Fruit fly (Drosophila melanogaster) whole organism, embryonic: ENCODE measurements around the gene CG6106.
A peak's percentile ranks its signal among the peaks of the same experiment; 100 is the strongest.

Experiments used
- Ada2b ChIP-seq: fragments of 200-800 bp; sonication (Bioruptor generic); IDR thresholded peaks from 2 replicates; pipeline ENCODE4 v1.3.6; 2022; ENCODE audit warnings: missing biosample characterization, missing genetic modification characterization
- Adf1 ChIP-seq: fragments of 200-800 bp; sonication (Bioruptor generic); IDR thresholded peaks from 2 replicates; pipeline ENCODE4 v1.3.6; 2022; ENCODE audit warnings: missing biosample characterization, missing genetic modification characterization
- Antp ChIP-seq: fragments of 200-800 bp; sonication (Bioruptor generic); optimal IDR thresholded peaks from 3 replicates; lab custom pipeline; 2016; ENCODE audit warnings: missing biosample characterization, missing genetic modification characterization
- Atf6 ChIP-seq: fragments of 200-800 bp; sonication (Bioruptor generic); IDR thresholded peaks from 2 replicates; pipeline ENCODE4 v1.3.6; 2022; ENCODE audit warnings: missing biosample characterization, missing genetic modification characterization
- Bgb ChIP-seq: fragments of 200-800 bp; sonication (Bioruptor generic); IDR thresholded peaks from 2 replicates; pipeline ENCODE4 v1.3.6; 2022; ENCODE audit warnings: missing biosample characterization, missing genetic modification characterization; ENCODE audit not compliant: partially characterized antibody
- CG11085 ChIP-seq: fragments of 200-800 bp; sonication (Bioruptor generic); IDR thresholded peaks from 2 replicates; pipeline ENCODE4 v1.3.6; 2022; ENCODE audit warnings: missing biosample characterization, missing genetic modification characterization
- CG12744 ChIP-seq: fragments of 200-800 bp; sonication (Bioruptor generic); optimal IDR thresholded peaks from 2 replicates; lab custom pipeline; 2016; ENCODE audit warnings: missing biosample characterization, missing genetic modification characterization
- CG14965 ChIP-seq: fragments of 200-800 bp; sonication (Bioruptor generic); optimal IDR thresholded peaks from 2 replicates; lab custom pipeline; 2016; ENCODE audit warnings: missing biosample characterization, missing genetic modification characterization, borderline replicate concordance
- CG15073 ChIP-seq: fragments of 200-800 bp; sonication (Bioruptor generic); optimal IDR thresholded peaks from 2 replicates; lab custom pipeline; 2016; ENCODE audit warnings: missing biosample characterization, missing genetic modification characterization
- CG15514 ChIP-seq: fragments of 200-800 bp; sonication (Bioruptor generic); optimal IDR thresholded peaks from 3 replicates; lab custom pipeline; 2017; ENCODE audit warnings: missing biosample characterization, missing genetic modification characterization, mild to moderate bottlenecking, moderate library complexity, missing genetic modification reagents
- CG1603 ChIP-seq: fragments of 200-800 bp; sonication (Bioruptor generic); optimal IDR thresholded peaks from 2 replicates; lab custom pipeline; 2019; ENCODE audit warnings: missing biosample characterization, mild to moderate bottlenecking, missing genetic modification characterization, moderate library complexity
- CG17361 ChIP-seq: fragments of 200-800 bp; sonication (Bioruptor generic); IDR thresholded peaks from 3 replicates; pipeline ENCODE4 v1.3.6; 2022; ENCODE audit warnings: missing biosample characterization, missing genetic modification characterization
- CG2120 ChIP-seq: fragments of 200-800 bp; sonication (Bioruptor generic); optimal IDR thresholded peaks from 3 replicates; lab custom pipeline; 2016; ENCODE audit warnings: missing biosample characterization, missing genetic modification characterization
- CG2199 ChIP-seq: fragments of 200-800 bp; sonication (Bioruptor generic); IDR thresholded peaks from 3 replicates; pipeline ENCODE4 v1.3.6; 2022; ENCODE audit warnings: missing biosample characterization, missing genetic modification characterization
- CG30403 ChIP-seq: fragments of 200-800 bp; sonication (Bioruptor generic); optimal IDR thresholded peaks from 3 replicates; lab custom pipeline; 2016; ENCODE audit warnings: missing biosample characterization, missing genetic modification characterization
- CG3995 ChIP-seq: fragments of 200-800 bp; sonication (Bioruptor generic); optimal IDR thresholded peaks from 3 replicates; lab custom pipeline; 2016; ENCODE audit warnings: missing biosample characterization, missing genetic modification characterization
- CG42726 ChIP-seq: fragments of 200-800 bp; sonication (Bioruptor generic); IDR thresholded peaks from 2 replicates; pipeline ENCODE4 v1.3.6; 2022; ENCODE audit warnings: missing biosample characterization, missing genetic modification characterization; ENCODE audit not compliant: partially characterized antibody
- CG4424 ChIP-seq: fragments of 200-800 bp; sonication (Bioruptor generic); optimal IDR thresholded peaks from 3 replicates; lab custom pipeline; 2016; ENCODE audit warnings: missing biosample characterization, missing genetic modification characterization
- CG4730 ChIP-seq: fragments of 200-800 bp; sonication (Bioruptor generic); IDR thresholded peaks from 2 replicates; pipeline ENCODE4 v1.3.6; 2022; ENCODE audit warnings: missing biosample characterization, missing genetic modification characterization
- CG8765 ChIP-seq: fragments of 200-800 bp; sonication (Bioruptor generic); IDR thresholded peaks from 2 replicates; pipeline ENCODE4 v1.3.6; 2022; ENCODE audit warnings: missing biosample characterization, missing genetic modification characterization
- CTCF ChIP-seq: fragments of 200-800 bp; sonication (Bioruptor generic); optimal IDR thresholded peaks from 2 replicates; lab custom pipeline; 2017; ENCODE audit warnings: missing biosample characterization, mild to moderate bottlenecking, missing genetic modification characterization, moderate library complexity
- Deaf1 ChIP-seq: fragments of 200-800 bp; optimal IDR thresholded peaks from 3 replicates; lab custom pipeline; 2019; ENCODE audit warnings: missing biosample characterization, mild to moderate bottlenecking, missing genetic modification characterization, moderate library complexity
- E2f2 ChIP-seq: fragments of 200-800 bp; sonication (Bioruptor generic); IDR thresholded peaks from 2 replicates; pipeline ENCODE4 v1.3.6; 2022; ENCODE audit warnings: missing biosample characterization, missing genetic modification characterization
- Gug ChIP-seq: fragments of 200-800 bp; sonication (Bioruptor generic); IDR thresholded peaks from 4 replicates; pipeline ENCODE4 v1.3.6; 2022; ENCODE audit warnings: missing biosample characterization, missing genetic modification characterization
- HmgZ ChIP-seq: fragments of 200-800 bp; sonication (Bioruptor generic); optimal IDR thresholded peaks from 2 replicates; lab custom pipeline; 2018; ENCODE audit warnings: missing biosample characterization, mild to moderate bottlenecking, missing genetic modification characterization
- Hmr ChIP-seq: fragments of 200-800 bp; sonication (Bioruptor generic); optimal IDR thresholded peaks from 3 replicates; lab custom pipeline; 2017; ENCODE audit warnings: mild to moderate bottlenecking, missing biosample characterization, missing genetic modification reagents, missing genetic modification characterization
- Hr51 ChIP-seq, 2 experiments: fragments of 200-800 bp; sonication (Bioruptor generic); optimal IDR thresholded peaks; 2 replicates in 1 of 2; 3 replicates in 1 of 2; lab custom pipeline; 2016 to 2018; ENCODE audit warnings: missing biosample characterization in 2 of 2, missing genetic modification characterization in 2 of 2, mild to moderate bottlenecking in 1 of 2, moderate library complexity in 1 of 2
- Hr78 ChIP-seq, 2 experiments: fragments of 200-800 bp in 1 of 2; fragments of >200 bp in 1 of 2; sonication (Bioruptor generic) in 1 of 2; optimal IDR thresholded peaks; 2 replicates each; lab custom pipeline; 2017 to 2019; ENCODE audit warnings: missing biosample characterization in 2 of 2, missing genetic modification characterization in 2 of 2, mild to moderate bottlenecking in 1 of 2, moderate library complexity in 1 of 2
- Hsf ChIP-seq: fragments of 200-800 bp; sonication (Bioruptor generic); optimal IDR thresholded peaks from 3 replicates; lab custom pipeline; 2016; ENCODE audit warnings: missing biosample characterization, missing genetic modification characterization
- Jarid2 ChIP-seq: fragments of 200-800 bp; sonication (Bioruptor generic); optimal IDR thresholded peaks from 3 replicates; lab custom pipeline; 2017; ENCODE audit warnings: mild to moderate bottlenecking, missing biosample characterization, missing genetic modification reagents, missing genetic modification characterization
- MBD-R2 ChIP-seq: fragments of 200-800 bp; sonication (Bioruptor generic); IDR thresholded peaks from 2 replicates; pipeline ENCODE4 v1.3.6; 2022; ENCODE audit warnings: missing biosample characterization, missing genetic modification characterization
- Med ChIP-seq: fragments of 200-800 bp; sonication (Bioruptor generic); peaks from one replicate; lab custom pipeline; 2016; ENCODE audit warnings: missing biosample characterization, missing genetic modification characterization, mild to moderate bottlenecking, inconsistent platforms, moderate library complexity
- Myb ChIP-seq: fragments of 200-800 bp; sonication (Bioruptor generic); optimal IDR thresholded peaks from 2 replicates; lab custom pipeline; 2016; ENCODE audit warnings: missing biosample characterization, missing genetic modification characterization
- Nf-YB ChIP-seq: fragments of 200-800 bp; sonication (Bioruptor generic); optimal IDR thresholded peaks from 3 replicates; lab custom pipeline; 2019; ENCODE audit warnings: missing biosample characterization, mild to moderate bottlenecking, missing genetic modification characterization, moderate library complexity
- Pdp1 ChIP-seq, 2 experiments: fragments of 200-800 bp; sonication (Bioruptor generic); optimal IDR thresholded peaks; 3 replicates each; lab custom pipeline; 2016; ENCODE audit warnings: missing biosample characterization in 2 of 2, missing genetic modification characterization in 2 of 2, mild to moderate bottlenecking in 1 of 2, moderate library complexity in 1 of 2
- Rfx ChIP-seq: fragments of 200-800 bp; sonication (Bioruptor generic); IDR thresholded peaks from 2 replicates; pipeline ENCODE4 v1.3.6; 2022; ENCODE audit warnings: missing biosample characterization, missing genetic modification characterization
- Vsx1 ChIP-seq: fragments of 200-800 bp; sonication (Bioruptor generic); optimal IDR thresholded peaks from 2 replicates; lab custom pipeline; 2017; ENCODE audit warnings: missing biosample characterization, mild to moderate bottlenecking, missing genetic modification characterization, missing genetic modification reagents
- Xbp1 ChIP-seq: fragments of 200-800 bp; sonication (Bioruptor generic); optimal IDR thresholded peaks from 3 replicates; lab custom pipeline; 2016; ENCODE audit warnings: missing biosample characterization, mild to moderate bottlenecking, missing genetic modification characterization
- Xrp1 ChIP-seq: fragments of 200-800 bp; sonication (Bioruptor generic); IDR thresholded peaks from 2 replicates; pipeline ENCODE4 v1.3.6; 2022; ENCODE audit warnings: missing biosample characterization, missing genetic modification characterization
- dpn ChIP-seq, 2 experiments: fragments of 200-800 bp; sonication (Bioruptor generic); optimal IDR thresholded peaks; 3 replicates each; lab custom pipeline; 2016; ENCODE audit warnings: missing biosample characterization in 2 of 2, missing genetic modification characterization in 2 of 2
- gem ChIP-seq: fragments of 200-800 bp; sonication (Bioruptor generic); optimal IDR thresholded peaks from 2 replicates; lab custom pipeline; 2019; ENCODE audit warnings: missing biosample characterization, mild to moderate bottlenecking, missing genetic modification characterization, moderate library complexity
- gfzf ChIP-seq: fragments of 200-800 bp; sonication (Bioruptor generic); optimal IDR thresholded peaks from 2 replicates; lab custom pipeline; 2016; ENCODE audit warnings: missing biosample characterization, mild to moderate bottlenecking, missing genetic modification characterization, moderate library complexity
- mam ChIP-seq: fragments of 200-800 bp; sonication (Bioruptor generic); optimal IDR thresholded peaks from 3 replicates; lab custom pipeline; 2016; ENCODE audit warnings: missing biosample characterization, missing genetic modification characterization
- pita ChIP-seq: fragments of 200-800 bp; sonication (Bioruptor generic); optimal IDR thresholded peaks from 2 replicates; lab custom pipeline; 2017; ENCODE audit warnings: missing biosample characterization, mild to moderate bottlenecking, missing genetic modification characterization
- pzg ChIP-seq: fragments of 200-800 bp; sonication (Bioruptor generic); optimal IDR thresholded peaks from 3 replicates; lab custom pipeline; 2018; ENCODE audit warnings: missing biosample characterization, mild to moderate bottlenecking, missing genetic modification characterization, moderate library complexity
- sc ChIP-seq, 3 experiments: fragments of >200 bp in 2 of 3; fragments of 200-800 bp in 1 of 3; sonication (Bioruptor generic) in 1 of 3; optimal IDR thresholded peaks; 2 replicates in 2 of 3; 3 replicates in 1 of 3; lab custom pipeline; 2017; ENCODE audit warnings: mild to moderate bottlenecking in 1 of 3, missing biosample characterization in 1 of 3, missing genetic modification characterization in 1 of 3, missing genetic modification reagents in 1 of 3
- sens ChIP-seq: fragments of 200-800 bp; sonication (Bioruptor generic); peaks from one replicate; lab custom pipeline; 2016; ENCODE audit warnings: missing biosample characterization, missing genetic modification characterization
- sna ChIP-seq: fragments of 200-800 bp; sonication (Bioruptor generic); IDR thresholded peaks from 2 replicates; pipeline ENCODE4 v1.3.6; 2022; ENCODE audit warnings: missing biosample characterization, missing genetic modification characterization; ENCODE audit not compliant: partially characterized antibody
- sug ChIP-seq: fragments of 200-800 bp; optimal IDR thresholded peaks from 2 replicates; lab custom pipeline; 2019; ENCODE audit warnings: missing biosample characterization, mild to moderate bottlenecking, missing genetic modification characterization, moderate library complexity
- unc-4 ChIP-seq: fragments of 200-800 bp; sonication (Bioruptor generic); IDR thresholded peaks from 2 replicates; pipeline ENCODE4 v1.3.6; 2022; ENCODE audit warnings: missing biosample characterization, missing genetic modification characterization; ENCODE audit not compliant: partially characterized antibody

The CG6106 gene

DNA sequence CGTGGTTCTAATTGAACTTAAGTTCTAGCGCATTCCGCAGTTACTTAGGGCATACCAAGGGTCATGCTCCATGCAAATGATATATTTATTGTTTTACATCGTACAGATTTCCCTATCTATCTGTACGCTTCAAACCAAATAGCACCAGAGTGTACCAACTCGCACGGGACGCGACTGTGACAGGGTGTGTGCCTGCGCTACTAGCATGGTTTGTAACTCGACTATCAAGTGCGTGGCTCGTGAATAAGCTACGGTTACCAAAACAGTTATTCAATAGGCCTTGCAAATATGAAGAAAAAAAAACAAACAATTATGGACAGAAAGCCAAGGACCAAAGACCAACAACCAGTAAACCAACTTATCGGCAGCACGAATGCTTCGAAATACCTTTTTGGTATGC, 37.3 kb upstream of the CG6106 start:
- TF ChIP-seq sug (tag; lab: Kevin White, UChicago) (no peak), Hsf (GFP tag; lab: Kevin White, UChicago) (peak; percentile 5), Xrp1 (GFP tag; lab: Robert Waterston, UW) (no peak), MBD-R2 (GFP tag; lab: Robert Waterston, UW) (0 out of 2 replicates have a peak, but pooled peaks have one; percentile 11), Rfx (GFP tag; lab: Robert Waterston, UW) (peak; percentile 37), Med (GFP tag; lab: Kevin White, UChicago) (peak; percentile 43), Deaf1 (tag; lab: Kevin White, UChicago) (no peak), pita (GFP tag; lab: Kevin White, UChicago) (peak; percentile 40), CG2120 (GFP tag; lab: Kevin White, UChicago) (peak; percentile 33), pzg (peak; percentile 11), CG14965 (no peak), CG11085 (GFP tag; lab: Robert Waterston, UW) (0 out of 2 replicates have a peak, but pooled peaks have one; percentile 9), Hr78 (GFP tag; optimal IDR thresholded peaks at IDR 0.05; lab: Kevin White, UChicago) (peak in 1 of 2 experiments; percentile 56), dpn (GFP tag; optimal IDR thresholded peaks at IDR 0.05; lab: Kevin White, UChicago) (peak in 1 of 2 experiments; percentile 16), CG15073 (GFP tag; lab: Kevin White, UChicago) (peak; percentile 99), Nf-YB (GFP tag; lab: Kevin White, UChicago) (no peak), Jarid2 (GFP tag; lab: Kevin White, UChicago) (peak; percentile 2), sna (no peak), CG42726 (GFP tag; lab: Robert Waterston, UW) (0 out of 2 replicates have a peak, but pooled peaks have one; percentile 38), Bgb (GFP tag; lab: Robert Waterston, UW) (0 out of 2 replicates have a peak, but pooled peaks have one; percentile 24), CG12744 (GFP tag; lab: Kevin White, UChicago) (no peak), CG8765 (GFP tag; lab: Robert Waterston, UW) (no peak), Atf6 (GFP tag; lab: Robert Waterston, UW) (no peak), CG2199 (GFP tag; lab: Robert Waterston, UW) (peak; percentile 94; the same call in 2 of the 3 replicates), CG4730 (GFP tag; lab: Robert Waterston, UW) (no peak), Vsx1 (GFP tag; lab: Kevin White, UChicago) (no peak), CG4424 (GFP tag; lab: Kevin White, UChicago) (peak; percentile 10), HmgZ (tag; lab: Kevin White, UChicago) (peak; percentile 11), Antp (GFP tag; lab: Kevin White, UChicago) (peak; percentile 8), CG30403 (GFP tag; lab: Kevin White, UChicago) (peak; percentile 7), CG1603 (tag; lab: Kevin White, UChicago) (no peak), sens (GFP tag; lab: Kevin White, UChicago) (peak; percentile 29), Pdp1 (GFP tag; optimal IDR thresholded peaks at IDR 0.05; lab: Kevin White, UChicago) (peak in 1 of 2 experiments; percentile 78), Gug (GFP tag; lab: Robert Waterston, UW) (peak; percentile 9; the same call in 1 of the 4 replicates), CG3995 (GFP tag; lab: Kevin White, UChicago) (peak; percentile 59), gfzf (peak; percentile 6), Hr51 (GFP tag; optimal IDR thresholded peaks at IDR 0.05; lab: Kevin White, UChicago) (no peak), CG17361 (GFP tag; lab: Robert Waterston, UW) (no peak), E2f2 (GFP tag; lab: Robert Waterston, UW) (0 out of 2 replicates have a peak, but pooled peaks have one; percentile 4), mam (peak; percentile 30), unc-4 (no peak), gem (no peak), Myb (peak; percentile 3), sc (optimal IDR thresholded peaks at IDR 0.05; lab: Kevin White, UChicago) (no peak), sc (GFP tag; optimal IDR thresholded peaks at IDR 0.05; lab: Kevin White, UChicago) (no peak), Hmr (GFP tag; lab: Kevin White, UChicago) (no peak), Ada2b (GFP tag; lab: Robert Waterston, UW) (0 out of 2 replicates have a peak, but pooled peaks have one; percentile 15), CTCF (peak; percentile 58), Adf1 (no peak), CG15514 (peak; percentile 6), Xbp1 (peak; percentile 9)
